Worm (Caenorhabditis elegans) whole organism, L3 larva: ENCODE measurements around the gene ZC266.1.

Source experiments
- ZK546.5 ChIP-seq: sonication (generic microtip); optimal IDR thresholded peaks from 2 replicates; lab custom pipeline; 2017; ENCODE audit warnings: missing biosample characterization, missing genetic modification characterization
- ama-1 ChIP-seq: fragments of 150-350 bp; optimal IDR thresholded peaks from 2 replicates; lab custom pipeline; 2018
- fkh-10 ChIP-seq: sonication (generic microtip); optimal IDR thresholded peaks from 2 replicates; lab custom pipeline; 2017; ENCODE audit warnings: missing biosample characterization, missing genetic modification reagents, missing genetic modification characterization
- fos-1 ChIP-seq: fragments of 150-350 bp; optimal IDR thresholded peaks from 2 replicates; lab custom pipeline; 2014; ENCODE audit warnings: missing biosample characterization, missing genetic modification characterization
- lin-39 ChIP-seq: fragments of 150-350 bp; optimal IDR thresholded peaks from 2 replicates; lab custom pipeline; 2018; ENCODE audit warnings: missing biosample characterization, missing genetic modification reagents, missing genetic modification characterization
- nfya-1 ChIP-seq: sonication (generic microtip); optimal IDR thresholded peaks from 2 replicates; lab custom pipeline; 2017; ENCODE audit warnings: missing genetic modification characterization, mild to moderate bottlenecking, missing compliant biosample characterization, antibody characterized with exemption, moderate library complexity; ENCODE audit not compliant: insufficient read depth
- nhr-11 ChIP-seq: fragments of 150-350 bp; optimal IDR thresholded peaks from 2 replicates; lab custom pipeline; 2014; ENCODE audit warnings: missing biosample characterization, missing genetic modification characterization
- nhr-237 ChIP-seq: fragments of 150-350 bp; optimal IDR thresholded peaks from 2 replicates; lab custom pipeline; 2014; ENCODE audit warnings: missing biosample characterization, missing genetic modification characterization
- snpc-4 ChIP-seq: fragments of 150-350 bp; optimal IDR thresholded peaks from 2 replicates; lab custom pipeline; 2014; ENCODE audit warnings: missing biosample characterization, missing genetic modification characterization
- unc-62 ChIP-seq: fragments of 150-350 bp; sonication (generic microtip); optimal IDR thresholded peaks from 4 replicates; lab custom pipeline; 2014; ENCODE audit warnings: missing biosample characterization, missing genetic modification reagents, missing genetic modification characterization
- zag-1 ChIP-seq: fragments of 150-350 bp; optimal IDR thresholded peaks from 2 replicates; lab custom pipeline; 2014; ENCODE audit warnings: missing biosample characterization, missing genetic modification characterization
- ztf-11 ChIP-seq: fragments of 150-350 bp; optimal IDR thresholded peaks from 2 replicates; lab custom pipeline; 2014; ENCODE audit warnings: missing biosample characterization, missing genetic modification characterization

DNA sequence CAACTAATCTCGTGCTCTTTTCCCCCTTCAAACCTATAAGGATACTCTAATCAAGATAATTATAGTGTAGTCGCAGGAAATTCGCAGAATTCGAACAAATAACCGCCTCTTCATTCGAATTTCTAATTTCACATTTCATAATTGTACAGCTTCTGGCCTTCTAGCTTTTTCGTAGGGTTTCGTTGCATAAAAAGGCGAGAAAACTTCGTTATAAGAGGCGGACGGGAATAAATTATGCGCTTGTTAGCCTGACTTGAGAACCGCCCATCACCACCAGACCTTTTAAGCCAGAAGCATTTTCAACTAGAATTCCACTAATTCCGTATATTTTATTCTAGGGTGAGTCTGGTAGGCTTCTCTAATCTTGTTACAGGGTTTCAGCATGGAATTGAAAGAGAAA lies 18.4 kb downstream of the ZC266.1 start, which contains the start of gene K03B4.4:
- TF ChIP-seq zag-1 (tag; lab: Kevin White, UChicago) (no peak), snpc-4 (no peak), ztf-11 (tag; lab: Kevin White, UChicago) (no peak), lin-39 (no peak), fkh-10 (GFP tag; lab: Kevin White, UChicago) (no peak), nfya-1 (tag; lab: Kevin White, UChicago) (no peak), nhr-11 (no peak), nhr-237 (tag; lab: Kevin White, UChicago) (no peak), fos-1 (tag; lab: Kevin White, UChicago) (no peak), ZK546.5 (tag; lab: Kevin White, UChicago) (no peak), ama-1 (lab: Kevin White, UChicago) (no peak), unc-62 (GFP tag; lab: Kevin White, UChicago) (no peak)
